Worm (Caenorhabditis elegans) whole organism, L2 larva: Measurements from ENCODE around the gene lin-18.

Source experiments
- blmp-1 ChIP-seq: sonication (generic microtip); optimal IDR thresholded peaks from 2 replicates; lab custom pipeline; 2017; ENCODE audit warnings: missing genetic modification characterization, mild to moderate bottlenecking, missing compliant biosample characterization, antibody characterized with exemption, moderate library complexity; ENCODE audit not compliant: insufficient read depth
- mab-5 ChIP-seq: fragments of 150-350 bp; optimal IDR thresholded peaks from 2 replicates; lab custom pipeline; 2014; ENCODE audit warnings: missing biosample characterization, missing genetic modification characterization
- nhr-12 ChIP-seq: fragments of 150-350 bp; optimal IDR thresholded peaks from 2 replicates; lab custom pipeline; 2014; ENCODE audit warnings: missing biosample characterization, missing genetic modification characterization
- ztf-4 ChIP-seq: fragments of 150-350 bp; optimal IDR thresholded peaks from 2 replicates; lab custom pipeline; 2014; ENCODE audit warnings: missing biosample characterization, missing genetic modification characterization

DNA sequence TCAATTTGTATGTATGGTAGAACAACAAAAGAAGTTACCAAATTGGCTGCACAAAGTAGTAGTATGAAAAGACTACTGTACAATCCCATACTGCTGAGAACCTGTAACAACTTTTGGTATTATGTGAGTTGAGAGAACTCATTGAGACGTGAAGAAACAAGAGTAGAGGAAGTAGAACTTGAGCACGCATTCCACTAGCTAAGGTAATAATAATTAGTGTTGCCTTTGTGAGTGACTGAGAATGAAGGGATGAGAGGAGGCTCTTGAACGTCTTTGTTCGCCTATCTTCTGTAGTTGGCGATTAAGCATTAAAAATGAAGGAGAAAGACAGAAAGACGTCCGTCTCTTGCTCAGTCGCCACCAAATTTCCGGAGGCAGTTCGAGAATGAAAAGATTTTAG, 15.2 kb downstream of the lin-18 start, which contains the start of gene C16B8.4:
- TF ChIP-seq nhr-12 (no peak), ztf-4 (tag; lab: Kevin White, UChicago) (no peak), blmp-1 (tag; lab: Kevin White, UChicago) (no peak), mab-5 (tag; lab: Kevin White, UChicago) (no peak)
